Worm (Caenorhabditis elegans) whole organism, L4 larva: ENCODE measurements around the gene F54D10.7.

ENCODE experiments used
- T20F7.1 ChIP-seq: fragments of 200-800 bp; sonication (Bioruptor generic); optimal IDR thresholded peaks from 2 replicates; lab custom pipeline; 2018; ENCODE audit warnings: mild to moderate bottlenecking, missing genetic modification characterization, missing compliant biosample characterization
- Y105C5A.15 ChIP-seq: fragments of 200-800 bp; sonication (Bioruptor generic); IDR thresholded peaks from 2 replicates; pipeline ENCODE4 v1.3.6; 2022; ENCODE audit warnings: missing genetic modification characterization, missing compliant biosample characterization
- Y48G9A.11 ChIP-seq: fragments of 200-800 bp; sonication (Bioruptor generic); IDR thresholded peaks from 2 replicates; pipeline ENCODE4 v1.3.6; 2022; ENCODE audit warnings: missing genetic modification reagents, missing genetic modification characterization, missing compliant biosample characterization
- aha-1 ChIP-seq: fragments of 150-350 bp; peaks from one replicate; lab custom pipeline; 2014; ENCODE audit warnings: missing biosample characterization, missing genetic modification characterization
- arid-1 ChIP-seq: fragments of 200-800 bp; sonication (Bioruptor generic); conservative IDR thresholded peaks from 2 replicates; pipeline ENCODE4 v1.3.6; 2022; ENCODE audit warnings: missing genetic modification reagents, missing genetic modification characterization, missing compliant biosample characterization
- attf-4 ChIP-seq: sonication (generic microtip); optimal IDR thresholded peaks from 3 replicates; lab custom pipeline; 2017; ENCODE audit warnings: missing biosample characterization, missing genetic modification characterization
- ceh-20 ChIP-seq: fragments of 200-800 bp; sonication (Bioruptor generic); IDR thresholded peaks from 2 replicates; pipeline ENCODE4 v1.3.6; 2022; ENCODE audit warnings: missing genetic modification reagents, missing genetic modification characterization, missing compliant biosample characterization
- ceh-28 ChIP-seq: fragments of 150-350 bp; optimal IDR thresholded peaks from 2 replicates; lab custom pipeline; 2014; ENCODE audit warnings: missing biosample characterization, missing genetic modification reagents, missing genetic modification characterization
- ceh-62 ChIP-seq: sonication (generic microtip); optimal IDR thresholded peaks from 2 replicates; lab custom pipeline; 2017; ENCODE audit warnings: missing biosample characterization, missing genetic modification characterization
- ceh-82 ChIP-seq: sonication (generic microtip); optimal IDR thresholded peaks from 2 replicates; lab custom pipeline; 2017; ENCODE audit warnings: missing biosample characterization, missing genetic modification characterization
- dpl-1 ChIP-seq: fragments of 150-350 bp; optimal IDR thresholded peaks from 2 replicates; lab custom pipeline; 2014; ENCODE audit warnings: missing biosample characterization, missing genetic modification reagents, missing genetic modification characterization
- fos-1 ChIP-seq: fragments of 150-350 bp; optimal IDR thresholded peaks from 2 replicates; lab custom pipeline; 2014; ENCODE audit warnings: missing biosample characterization, missing genetic modification characterization
- hif-1 ChIP-seq, 2 experiments: sonication (generic microtip); optimal IDR thresholded peaks; 2 replicates each; lab custom pipeline; 2016 to 2017; ENCODE audit warnings: missing compliant biosample characterization in 2 of 2, missing genetic modification characterization in 2 of 2, missing genetic modification reagents in 2 of 2, missing genotype in 2 of 2, mild to moderate bottlenecking in 1 of 2
- jun-1 ChIP-seq: fragments of 150-350 bp; optimal IDR thresholded peaks from 2 replicates; lab custom pipeline; 2014; ENCODE audit warnings: missing biosample characterization, missing genetic modification reagents, missing genetic modification characterization
- lim-7 ChIP-seq: fragments of 200-800 bp; sonication (Bioruptor generic); IDR thresholded peaks from 2 replicates; pipeline ENCODE4 v1.3.6; 2022; ENCODE audit warnings: missing genetic modification characterization, missing compliant biosample characterization
- lin-15B ChIP-seq: fragments of 150-350 bp; sonication (generic microtip); optimal IDR thresholded peaks from 3 replicates; lab custom pipeline; 2014; ENCODE audit warnings: missing biosample characterization, missing genetic modification characterization
- lin-29 ChIP-seq: fragments of 200-800 bp; sonication (Bioruptor generic); IDR thresholded peaks from 2 replicates; pipeline ENCODE4 v1.3.6; 2022; ENCODE audit warnings: missing genetic modification reagents, missing genetic modification characterization, missing compliant biosample characterization
- lir-3 ChIP-seq: sonication (generic microtip); optimal IDR thresholded peaks from 2 replicates; lab custom pipeline; 2016; ENCODE audit warnings: mild to moderate bottlenecking, missing genetic modification characterization, missing compliant biosample characterization
- lsy-2 ChIP-seq, 2 experiments: fragments of 150-350 bp in 1 of 2; sonication (generic microtip) in 1 of 2; optimal IDR thresholded peaks; 2 replicates each; lab custom pipeline; 2014 to 2017; ENCODE audit warnings: missing biosample characterization in 2 of 2, missing genetic modification characterization in 2 of 2
- madf-5 ChIP-seq, 2 experiments: fragments of 200-800 bp; sonication (Bioruptor generic); IDR thresholded peaks; 2 replicates each; pipeline ENCODE4 v1.3.6; 2022; ENCODE audit warnings: missing compliant biosample characterization in 2 of 2, missing genetic modification characterization in 2 of 2
- mdt-29 ChIP-seq: fragments of 200-800 bp; sonication (Bioruptor generic); IDR thresholded peaks from 2 replicates; pipeline ENCODE4 v1.3.6; 2022; ENCODE audit warnings: missing genetic modification reagents, missing genetic modification characterization, missing compliant biosample characterization
- nhr-237 ChIP-seq: sonication (generic microtip); optimal IDR thresholded peaks from 2 replicates; lab custom pipeline; 2017; ENCODE audit warnings: missing biosample characterization, missing genetic modification characterization
- nhr-25 ChIP-seq: sonication (generic microtip); optimal IDR thresholded peaks from 2 replicates; lab custom pipeline; 2017; ENCODE audit warnings: missing genetic modification characterization, mild to moderate bottlenecking, missing compliant biosample characterization, antibody characterized with exemption, moderate library complexity, borderline replicate concordance; ENCODE audit not compliant: insufficient read depth
- nhr-41 ChIP-seq: fragments of 200-800 bp; sonication (Bioruptor generic); IDR thresholded peaks from 2 replicates; pipeline ENCODE4 v1.3.6; 2022; ENCODE audit warnings: missing genetic modification reagents, missing genetic modification characterization, missing compliant biosample characterization
- nhr-48 ChIP-seq: sonication (generic microtip); optimal IDR thresholded peaks from 2 replicates; lab custom pipeline; 2016; ENCODE audit warnings: mild to moderate bottlenecking, missing genetic modification characterization, missing compliant biosample characterization
- nhr-76 ChIP-seq: fragments of 150-350 bp; optimal IDR thresholded peaks from 2 replicates; lab custom pipeline; 2014; ENCODE audit warnings: missing biosample characterization, missing genetic modification characterization
- rbr-2 ChIP-seq: sonication (generic microtip); optimal IDR thresholded peaks from 2 replicates; lab custom pipeline; 2016; ENCODE audit warnings: missing genotype, missing genetic modification characterization, missing compliant biosample characterization
- sdz-12 ChIP-seq: fragments of 200-800 bp; sonication (Bioruptor generic); optimal IDR thresholded peaks from 2 replicates; lab custom pipeline; 2018; ENCODE audit warnings: mild to moderate bottlenecking, missing genetic modification characterization, missing compliant biosample characterization
- skn-1 ChIP-seq: fragments of 150-350 bp; optimal IDR thresholded peaks from 2 replicates; lab custom pipeline; 2014; ENCODE audit warnings: missing biosample characterization, missing genetic modification characterization
- snpc-4 ChIP-seq: fragments of 150-350 bp; optimal IDR thresholded peaks from 2 replicates; lab custom pipeline; 2014; ENCODE audit warnings: missing biosample characterization, missing genetic modification characterization
- tag-97 ChIP-seq: fragments of 200-800 bp; sonication (Bioruptor generic); IDR thresholded peaks from 2 replicates; pipeline ENCODE4 v1.3.6; 2022; ENCODE audit warnings: missing genetic modification characterization, missing compliant biosample characterization
- unc-62 ChIP-seq, 3 experiments: fragments of 150-350 bp in 1 of 3; sonication (generic microtip); optimal IDR thresholded peaks in 2 of 3; peaks in 1 of 3; 1 replicate in 1 of 3; 2 replicates in 2 of 3; lab custom pipeline; 2014 to 2017; ENCODE audit warnings: missing biosample characterization in 3 of 3, missing genetic modification characterization in 3 of 3, missing genetic modification reagents in 3 of 3, missing genotype in 1 of 3
- zfp-3 ChIP-seq: fragments of 200-800 bp; sonication (Bioruptor generic); conservative IDR thresholded peaks from 2 replicates; pipeline ENCODE4 v1.3.6; 2022; ENCODE audit warnings: missing genetic modification reagents, missing genetic modification characterization, missing compliant biosample characterization

The F54D10.7 gene

ce11 chrII:3860826-3861225 is 39.7 kb upstream of the F54D10.7 start, which contains the start of gene oac-11:
Gene oac-11, minus strand, starts transcription at chrII:3860926.
- TF ChIP-seq nhr-237 (tag; lab: Kevin White, UChicago) (no peak), lim-7 (no peak), skn-1 (tag; lab: Kevin White, UChicago) (no peak)

- TF ChIP-seq nhr-76 (no peak), ceh-28 (no peak), ceh-20 (GFP tag; lab: Robert Waterston, UW) (no peak), tag-97 (GFP tag; lab: Robert Waterston, UW) (no peak), snpc-4 (tag; lab: Kevin White, UChicago) (no peak), nhr-48 (no peak), Y105C5A.15 (GFP tag; lab: Robert Waterston, UW) (no peak), zfp-3 (GFP tag; lab: Robert Waterston, UW) (no peak), ceh-82 (no peak), jun-1 (tag; lab: Kevin White, UChicago) (no peak), sdz-12 (GFP tag; lab: Kevin White, UChicago) (no peak), lin-15B (tag; lab: Kevin White, UChicago) (no peak), Y48G9A.11 (no peak), ceh-62 (tag; lab: Kevin White, UChicago) (no peak), lsy-2 (tag; optimal IDR thresholded peaks at IDR 0.05; lab: Kevin White, UChicago) (no peak)
- TF ChIP-seq, all 104 proteins: peak for 0
These were observed 31.6 kb upstream of the F54D10.7 start, which contains the start of gene nhr-257 for ce11 chrII:3852654-3853053. Gene nhr-257, plus strand, starts transcription at chrII:3852954.

- no peak for TF ChIP-seq dpl-1 (GFP tag; lab: Kevin White, UChicago)
- no peak for TF ChIP-seq rbr-2 (tag; lab: Kevin White, UChicago)
- TF ChIP-seq T20F7.1 (GFP tag; lab: Kevin White, UChicago), result no peak
- no peak for TF ChIP-seq attf-4 (tag; lab: Kevin White, UChicago)
- no peak for TF ChIP-seq skn-1 (tag; lab: Kevin White, UChicago)
- no peak for TF ChIP-seq madf-5 (GFP tag; IDR thresholded peaks at IDR 0.05; lab: Robert Waterston, UW)
- TF ChIP-seq nhr-25 (tag; lab: Kevin White, UChicago), result no peak
- TF ChIP-seq nhr-41 (GFP tag; lab: Robert Waterston, UW), result no peak
- TF ChIP-seq lin-29 (GFP tag; lab: Robert Waterston, UW), result no peak
- no peak for TF ChIP-seq fos-1
- TF ChIP-seq Y105C5A.15 (GFP tag; lab: Robert Waterston, UW), result no peak
- no peak for TF ChIP-seq mdt-29 (GFP tag; lab: Robert Waterston, UW)
These were observed 29.6 kb upstream of the F54D10.7 start, which contains the start of gene nhr-72 for ce11 chrII:3850655-3851054. Gene nhr-72, minus strand, starts transcription at chrII:3850755.

ce11 chrII:3846028-3846427 is 24.9 kb upstream of the F54D10.7 start, which contains the start of gene C17A2.2:
Gene C17A2.2, plus strand, starts transcription at chrII:3846328.
- peak in 1 of 2 experiments; percentile 69 for TF ChIP-seq unc-62 (GFP tag; optimal IDR thresholded peaks at IDR 0.05 in 1 of 2; lab: Kevin White, UChicago)
- TF ChIP-seq unc-62 (tag; optimal IDR thresholded peaks at IDR 0.05; lab: Kevin White, UChicago), result no peak
- TF ChIP-seq arid-1 (GFP tag; lab: Robert Waterston, UW), result no peak
- TF ChIP-seq hif-1 (tag; optimal IDR thresholded peaks at IDR 0.05; lab: Kevin White, UChicago), result no peak

DNA sequence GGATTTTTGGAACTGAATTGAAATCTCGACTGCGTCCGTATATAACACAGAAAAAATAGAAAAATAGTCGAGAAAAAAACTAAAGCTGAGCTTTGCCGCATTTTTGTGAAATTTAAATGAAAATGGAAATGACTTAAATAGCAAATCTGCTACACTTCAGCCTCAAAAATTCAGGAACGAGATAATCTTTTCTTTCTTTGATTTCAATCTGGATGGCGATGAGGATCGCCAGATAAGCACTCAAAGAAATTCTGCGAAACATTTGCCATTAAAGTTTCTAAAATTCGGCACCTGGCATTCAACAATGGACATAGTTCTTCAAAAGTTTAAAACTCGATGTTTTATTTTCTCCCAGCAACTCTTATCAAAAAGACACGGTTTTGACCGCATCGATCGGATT is 22.2 kb upstream of the F54D10.7 start, which contains the start of the genes C17A2.7 and C17A2.3:
C17A2.7 (minus strand) TSS at position 101 of the 400 bp plus-strand sequence.
C17A2.3 (plus strand) TSS at position 305 of the 400 bp plus-strand sequence.
- TF ChIP-seq lir-3 (tag; lab: Kevin White, UChicago) (no peak), aha-1 (peak; percentile 78)
